Fruit fly (Drosophila melanogaster) Kc167 (cell line): ENCODE data around the gene to.

Experiments
- Myc ChIP-seq: fragments of >200 bp; optimal IDR thresholded peaks from 2 replicates; lab custom pipeline; 2017; ENCODE audit warnings: missing external identifiers
- Sin3A ChIP-seq: fragments of >200 bp; optimal IDR thresholded peaks from 2 replicates; lab custom pipeline; 2018; ENCODE audit warnings: missing external identifiers
- h ChIP-seq: fragments of >200 bp; optimal IDR thresholded peaks from 3 replicates; lab custom pipeline; 2018; ENCODE audit warnings: missing external identifiers
- insv ChIP-seq: fragments of >200 bp; optimal IDR thresholded peaks from 3 replicates; lab custom pipeline; 2018; ENCODE audit warnings: missing external identifiers
- psq ChIP-seq: fragments of >200 bp; optimal IDR thresholded peaks from 2 replicates; lab custom pipeline; 2017; ENCODE audit warnings: missing external identifiers
- ttk ChIP-seq: sonication (Bioruptor generic); optimal IDR thresholded peaks from 2 replicates; lab custom pipeline; 2017; ENCODE audit warnings: missing external identifiers

- TF ChIP-seq psq (lab: Kevin White, UChicago) (no peak), ttk (lab: Kevin White, UChicago) (no peak), h (lab: Kevin White, UChicago) (no peak), Sin3A (lab: Kevin White, UChicago) (no peak), Myc (lab: Kevin White, UChicago) (no peak), insv (lab: Kevin White, UChicago) (no peak)
Measured at dm6 chr3R:25194723-25195577, 45.0 kb upstream of the to start, which contains the start of gene CG13653.
